Worm (Caenorhabditis elegans) whole organism, young adult: ENCODE data around the gene amx-1.
A peak's percentile ranks its signal among the peaks of the same experiment; 100 is the strongest.

Source experiments
- C06A6.2 ChIP-seq: fragments of 200-800 bp; sonication (Bioruptor generic); conservative IDR thresholded peaks from 2 replicates; pipeline ENCODE4 v1.3.6; 2022; ENCODE audit warnings: missing genetic modification characterization, missing compliant biosample characterization
- C17E4.6 ChIP-seq: fragments of 200-800 bp; sonication (Bioruptor generic); IDR thresholded peaks from 2 replicates; pipeline ENCODE4 v1.3.6; 2022; ENCODE audit warnings: missing genetic modification reagents, missing genetic modification characterization, missing compliant biosample characterization
- F23B12.7 ChIP-seq: sonication (generic microtip); optimal IDR thresholded peaks from 2 replicates; lab custom pipeline; 2017; ENCODE audit warnings: missing genetic modification characterization, mild to moderate bottlenecking, missing compliant biosample characterization, antibody characterized with exemption, moderate library complexity; ENCODE audit not compliant: insufficient read depth
- K11D2.4 ChIP-seq: fragments of 200-800 bp; sonication (Bioruptor generic); IDR thresholded peaks from 2 replicates; pipeline ENCODE4 v1.3.6; 2022; ENCODE audit warnings: missing genetic modification reagents, missing genetic modification characterization, missing compliant biosample characterization
- K12H6.12 ChIP-seq: fragments of 200-800 bp; sonication (Bioruptor generic); optimal IDR thresholded peaks from 2 replicates; lab custom pipeline; 2018; ENCODE audit warnings: mild to moderate bottlenecking, missing genetic modification characterization, missing compliant biosample characterization
- T26A5.8 ChIP-seq: sonication (generic microtip); optimal IDR thresholded peaks from 2 replicates; lab custom pipeline; 2016; ENCODE audit warnings: missing genetic modification characterization, missing compliant biosample characterization
- Y79H2A.3 ChIP-seq: fragments of 200-800 bp; sonication (Bioruptor generic); conservative IDR thresholded peaks from 2 replicates; pipeline ENCODE4 v1.3.6; 2022; ENCODE audit warnings: missing genetic modification reagents, missing genetic modification characterization, missing compliant biosample characterization
- Y95B8A.8 ChIP-seq: fragments of 200-800 bp; sonication (Bioruptor generic); IDR thresholded peaks from 2 replicates; pipeline ENCODE4 v1.3.6; 2022; ENCODE audit warnings: missing genetic modification reagents, missing genetic modification characterization, missing compliant biosample characterization
- ZK185.1 ChIP-seq: sonication (generic microtip); optimal IDR thresholded peaks from 2 replicates; lab custom pipeline; 2016; ENCODE audit warnings: mild to moderate bottlenecking, missing genetic modification characterization, missing compliant biosample characterization; ENCODE audit not compliant: poor library complexity, severe bottlenecking
- ama-1 ChIP-seq, 3 experiments: fragments of 150-350 bp in 1 of 3; sonication (generic microtip) in 2 of 3; optimal IDR thresholded peaks; 2 replicates each; lab custom pipeline; 2014 to 2018; ENCODE audit warnings: missing biosample characterization in 2 of 3, missing genetic modification characterization in 2 of 3, missing genetic modification reagents in 2 of 3
- aptf-2 ChIP-seq: fragments of 200-800 bp; sonication (Bioruptor generic); conservative IDR thresholded peaks from 2 replicates; pipeline ENCODE4 v1.3.6; 2022; ENCODE audit warnings: missing genetic modification reagents, missing genetic modification characterization, missing compliant biosample characterization
- bed-1 ChIP-seq: fragments of 200-800 bp; sonication (Bioruptor generic); IDR thresholded peaks from 2 replicates; pipeline ENCODE4 v1.3.6; 2022; ENCODE audit warnings: missing genetic modification reagents, missing genetic modification characterization, missing compliant biosample characterization
- cebp-1 ChIP-seq, 2 experiments: fragments of 200-800 bp in 1 of 2; sonication (Bioruptor generic) in 1 of 2; sonication (generic microtip) in 1 of 2; IDR thresholded peaks in 1 of 2; optimal IDR thresholded peaks in 1 of 2; 2 replicates each; pipeline versions ENCODE4 v1.3.6 to Lab custom; 2017 to 2022; ENCODE audit warnings: missing compliant biosample characterization in 2 of 2, missing genetic modification characterization in 2 of 2, mild to moderate bottlenecking in 1 of 2, missing genetic modification reagents in 1 of 2, moderate library complexity in 1 of 2
- cebp-2 ChIP-seq: fragments of 200-800 bp; sonication (Bioruptor generic); IDR thresholded peaks from 2 replicates; pipeline ENCODE4 v1.3.6; 2022; ENCODE audit warnings: missing genetic modification characterization, missing compliant biosample characterization
- die-1 ChIP-seq: sonication (generic microtip); optimal IDR thresholded peaks from 2 replicates; lab custom pipeline; 2016; ENCODE audit warnings: missing genotype, mild to moderate bottlenecking, missing genetic modification characterization, missing compliant biosample characterization
- dox-1 ChIP-seq: fragments of 200-800 bp; sonication (Bioruptor generic); IDR thresholded peaks from 2 replicates; pipeline ENCODE4 v1.3.6; 2022; ENCODE audit warnings: missing genetic modification reagents, missing genetic modification characterization, missing compliant biosample characterization
- egl-18 ChIP-seq: fragments of 200-800 bp; sonication (Bioruptor generic); IDR thresholded peaks from 2 replicates; pipeline ENCODE4 v1.3.6; 2022; ENCODE audit warnings: missing genetic modification reagents, missing genetic modification characterization, missing compliant biosample characterization
- egrh-3 ChIP-seq: fragments of 200-800 bp; sonication (Bioruptor generic); IDR thresholded peaks from 2 replicates; pipeline ENCODE4 v1.3.6; 2022; ENCODE audit warnings: missing genetic modification reagents, missing genetic modification characterization, missing compliant biosample characterization
- hlh-12 ChIP-seq: sonication (generic microtip); optimal IDR thresholded peaks from 2 replicates; lab custom pipeline; 2016; ENCODE audit warnings: missing genetic modification characterization, missing compliant biosample characterization
- hlh-26 ChIP-seq: fragments of 200-800 bp; sonication (Bioruptor generic); conservative IDR thresholded peaks from 2 replicates; pipeline ENCODE4 v1.3.6; 2022; ENCODE audit warnings: missing genetic modification reagents, missing genetic modification characterization, missing compliant biosample characterization
- hmg-1.2 ChIP-seq: fragments of 200-800 bp; sonication (Bioruptor generic); IDR thresholded peaks from 2 replicates; pipeline ENCODE4 v1.3.6; 2022; ENCODE audit warnings: missing genetic modification reagents, missing genetic modification characterization, missing compliant biosample characterization
- hrde-1 ChIP-seq: sonication (generic microtip); optimal IDR thresholded peaks from 2 replicates; lab custom pipeline; 2016; ENCODE audit warnings: missing genetic modification characterization, mild to moderate bottlenecking, missing compliant biosample characterization, moderate library complexity, missing genotype, missing genetic modification reagents, borderline replicate concordance
- hsf-1 ChIP-seq: fragments of 200-800 bp; sonication (Bioruptor generic); IDR thresholded peaks from 2 replicates; pipeline ENCODE4 v1.3.6; 2022; ENCODE audit warnings: missing genetic modification reagents, missing genetic modification characterization, missing compliant biosample characterization
- let-607 ChIP-seq, 2 experiments: fragments of 200-800 bp in 1 of 2; sonication (Bioruptor generic) in 1 of 2; sonication (generic microtip) in 1 of 2; optimal IDR thresholded peaks; 2 replicates each; lab custom pipeline; 2016 to 2018; ENCODE audit warnings: mild to moderate bottlenecking in 2 of 2, missing compliant biosample characterization in 2 of 2, missing genetic modification characterization in 2 of 2, moderate library complexity in 2 of 2, missing genotype in 1 of 2
- madf-3 ChIP-seq: fragments of 200-800 bp; sonication (Bioruptor generic); IDR thresholded peaks from 2 replicates; pipeline ENCODE4 v1.3.6; 2022; ENCODE audit warnings: missing genetic modification reagents, missing genetic modification characterization, missing compliant biosample characterization
- mcd-1 ChIP-seq: fragments of 200-800 bp; sonication (Bioruptor generic); IDR thresholded peaks from 2 replicates; pipeline ENCODE4 v1.3.6; 2022; ENCODE audit warnings: missing genetic modification reagents, missing genetic modification characterization, missing compliant biosample characterization
- mel-28 ChIP-seq: sonication (generic microtip); optimal IDR thresholded peaks from 2 replicates; lab custom pipeline; 2016; ENCODE audit warnings: borderline replicate concordance, mild to moderate bottlenecking, missing genetic modification characterization, missing compliant biosample characterization
- mxl-1 ChIP-seq: sonication (generic microtip); optimal IDR thresholded peaks from 2 replicates; lab custom pipeline; 2016; ENCODE audit warnings: missing genetic modification characterization, missing compliant biosample characterization
- nfya-2 ChIP-seq: fragments of 200-800 bp; sonication (Bioruptor generic); IDR thresholded peaks from 2 replicates; pipeline ENCODE4 v1.3.6; 2022; ENCODE audit warnings: missing genetic modification reagents, missing genetic modification characterization, missing compliant biosample characterization
- nhr-120 ChIP-seq: fragments of 200-800 bp; sonication (Bioruptor generic); IDR thresholded peaks from 2 replicates; pipeline ENCODE4 v1.3.6; 2022; ENCODE audit warnings: missing genetic modification characterization, missing compliant biosample characterization
- nhr-80 ChIP-seq: sonication (generic microtip); optimal IDR thresholded peaks from 2 replicates; lab custom pipeline; 2016; ENCODE audit warnings: missing genetic modification characterization, missing compliant biosample characterization
- nhr-90 ChIP-seq: sonication (generic microtip); optimal IDR thresholded peaks from 2 replicates; lab custom pipeline; 2016; ENCODE audit warnings: missing genotype, mild to moderate bottlenecking, missing genetic modification characterization, missing compliant biosample characterization
- rec-8 ChIP-seq, 2 experiments: sonication (generic microtip); optimal IDR thresholded peaks; 2 replicates each; lab custom pipeline; 2016; ENCODE audit warnings: mild to moderate bottlenecking in 2 of 2, missing genetic modification characterization in 2 of 2, missing genetic modification reagents in 2 of 2, missing genotype in 2 of 2, missing biosample characterization in 1 of 2, missing compliant biosample characterization in 1 of 2, moderate library complexity in 1 of 2
- rpc-1 ChIP-seq, 2 experiments: fragments of 150-350 bp in 1 of 2; sonication (generic microtip) in 1 of 2; optimal IDR thresholded peaks; 2 replicates each; lab custom pipeline; 2014 to 2018; ENCODE audit warnings: missing biosample characterization in 1 of 2, missing genetic modification characterization in 1 of 2, missing genetic modification reagents in 1 of 2, missing genotype in 1 of 2
- snpc-1.3 ChIP-seq: sonication (generic microtip); optimal IDR thresholded peaks from 2 replicates; lab custom pipeline; 2017; ENCODE audit warnings: missing genetic modification characterization, mild to moderate bottlenecking, missing compliant biosample characterization, antibody characterized with exemption, moderate library complexity, missing genotype, missing genetic modification reagents; ENCODE audit not compliant: insufficient read depth
- snpc-4 ChIP-seq, 5 experiments: fragments of 150-350 bp in 1 of 5; sonication (generic microtip) in 4 of 5; optimal IDR thresholded peaks; 2 replicates each; lab custom pipeline; 2014 to 2018; ENCODE audit warnings: missing genetic modification characterization in 5 of 5, missing biosample characterization in 3 of 5, antibody characterized with exemption in 2 of 5, mild to moderate bottlenecking in 2 of 5, missing compliant biosample characterization in 2 of 5, missing genotype in 2 of 5, moderate library complexity in 2 of 5, missing genetic modification reagents in 1 of 5
- tbp1 ChIP-seq: fragments of 200-800 bp; sonication (Bioruptor generic); optimal IDR thresholded peaks from 2 replicates; lab custom pipeline; 2018; ENCODE audit warnings: mild to moderate bottlenecking, missing genetic modification characterization, missing compliant biosample characterization
- tbx-9 ChIP-seq: sonication (generic microtip); optimal IDR thresholded peaks from 2 replicates; lab custom pipeline; 2016; ENCODE audit warnings: borderline replicate concordance, missing genetic modification characterization, inconsistent platforms, missing compliant biosample characterization
- zfh-2 ChIP-seq: fragments of 200-800 bp; sonication (Bioruptor generic); conservative IDR thresholded peaks from 2 replicates; pipeline ENCODE4 v1.3.6; 2022; ENCODE audit warnings: missing genetic modification reagents, missing genetic modification characterization, missing compliant biosample characterization
- zim-3 ChIP-seq: sonication (generic microtip); optimal IDR thresholded peaks from 2 replicates; lab custom pipeline; 2017; ENCODE audit warnings: mild to moderate bottlenecking, missing genetic modification characterization, moderate library complexity, missing compliant biosample characterization

The amx-1 gene

ce11 chrIII:3871763-3872486, 49.7 kb downstream of the amx-1 start:
- TF ChIP-seq cebp-2 (GFP tag; lab: Robert Waterston, UW): 0 out of 2 replicates have a peak, but pooled peaks have one; percentile 63
- TF ChIP-seq snpc-4 (GFP tag; optimal IDR thresholded peaks at IDR 0.05; lab: Kevin White, UChicago): no peak
- TF ChIP-seq snpc-4 (tag; optimal IDR thresholded peaks at IDR 0.05; lab: Kevin White, UChicago): no peak
- TF ChIP-seq K11D2.4: no peak
- peak; percentile 29 for TF ChIP-seq zim-3 (tag; lab: Kevin White, UChicago)
- 0 out of 2 replicates have a peak, but pooled peaks have one; percentile 30 for TF ChIP-seq Y95B8A.8 (GFP tag; lab: Robert Waterston, UW)
- peak; percentile 16; the same call in 1 of the 2 replicates for TF ChIP-seq dox-1 (GFP tag; lab: Robert Waterston, UW)
- TF ChIP-seq nhr-80: peak; percentile 53
- no peak for TF ChIP-seq rpc-1 (optimal IDR thresholded peaks at IDR 0.05; lab: Kevin White, UChicago)
- TF ChIP-seq rpc-1 (tag; optimal IDR thresholded peaks at IDR 0.05; lab: Kevin White, UChicago): no peak
- TF ChIP-seq bed-1 (GFP tag; lab: Robert Waterston, UW): no peak

- TF ChIP-seq egl-18 (GFP tag; lab: Robert Waterston, UW) (no peak), rec-8 (tag; optimal IDR thresholded peaks at IDR 0.05; lab: Kevin White, UChicago) (no peak), ama-1 (optimal IDR thresholded peaks at IDR 0.05; lab: Kevin White, UChicago) (peak; percentile 5), ama-1 (GFP tag; optimal IDR thresholded peaks at IDR 0.05; lab: Kevin White, UChicago) (no peak), mxl-1 (tag; lab: Kevin White, UChicago) (no peak), nhr-120 (GFP tag; lab: Robert Waterston, UW) (no peak), K11D2.4 (no peak)
Observed at ce11 chrIII:3872978-3873377, 50.8 kb downstream of the amx-1 start.

ce11 chrIII:3873424-3873823, 51.2 kb downstream of the amx-1 start:
- TF ChIP-seq rec-8 (tag; optimal IDR thresholded peaks at IDR 0.05; lab: Kevin White, UChicago) (no peak), tbp1 (GFP tag; lab: Kevin White, UChicago) (no peak), nhr-90 (no peak), mcd-1 (GFP tag; lab: Robert Waterston, UW) (no peak), mxl-1 (tag; lab: Kevin White, UChicago) (no peak), madf-3 (GFP tag; lab: Robert Waterston, UW) (0 out of 2 replicates have a peak, but pooled peaks have one; percentile 5), C17E4.6 (GFP tag; lab: Robert Waterston, UW) (no peak), aptf-2 (GFP tag; lab: Robert Waterston, UW) (no peak), K12H6.12 (tag; lab: Kevin White, UChicago) (no peak), T26A5.8 (tag; lab: Kevin White, UChicago) (no peak), snpc-4 (GFP tag; optimal IDR thresholded peaks at IDR 0.05; lab: Kevin White, UChicago) (no peak), snpc-4 (tag; optimal IDR thresholded peaks at IDR 0.05; lab: Kevin White, UChicago) (peak in 2 of 4 experiments; percentile 10 to 15), hlh-26 (no peak), F23B12.7 (tag; lab: Kevin White, UChicago) (no peak), C06A6.2 (GFP tag; lab: Robert Waterston, UW) (no peak), hmg-1.2 (peak; percentile 46; the same call in 1 of the 2 replicates), hlh-12 (tag; lab: Kevin White, UChicago) (no peak), tbx-9 (no peak), let-607 (tag; optimal IDR thresholded peaks at IDR 0.05; lab: Kevin White, UChicago) (no peak), Y79H2A.3 (GFP tag; lab: Robert Waterston, UW) (no peak), ZK185.1 (tag; lab: Kevin White, UChicago) (no peak), egrh-3 (GFP tag; lab: Robert Waterston, UW) (0 out of 2 replicates have a peak, but pooled peaks have one; percentile 5), cebp-1 (GFP tag; IDR thresholded peaks at IDR 0.05; lab: Robert Waterston, UW) (no peak), cebp-1 (tag; optimal IDR thresholded peaks at IDR 0.05; lab: Kevin White, UChicago) (peak; percentile 58), zfh-2 (peak; percentile 90), nhr-80 (peak; percentile 74), die-1 (tag; lab: Kevin White, UChicago) (no peak), hsf-1 (GFP tag; lab: Robert Waterston, UW) (no peak), snpc-1.3 (no peak), nfya-2 (GFP tag; lab: Robert Waterston, UW) (no peak), hrde-1 (tag; lab: Kevin White, UChicago) (no peak), mel-28 (no peak)
